Fruit fly (Drosophila melanogaster) whole organism, embryonic: Measurements from ENCODE around the gene CG7685.

Source experiments
- ATbp ChIP-seq: fragments of 200-800 bp; sonication (Bioruptor generic); optimal IDR thresholded peaks from 2 replicates; lab custom pipeline; 2017; ENCODE audit warnings: missing biosample characterization, mild to moderate bottlenecking, missing genetic modification characterization, missing genetic modification reagents
- Antp ChIP-seq: fragments of 200-800 bp; sonication (Bioruptor generic); optimal IDR thresholded peaks from 3 replicates; lab custom pipeline; 2016; ENCODE audit warnings: missing biosample characterization, missing genetic modification characterization
- B-H1 ChIP-seq: fragments of 200-800 bp; sonication (Bioruptor generic); IDR thresholded peaks from 3 replicates; pipeline ENCODE4 v1.3.6; 2022; ENCODE audit warnings: missing biosample characterization, missing genetic modification characterization
- Bdp1 ChIP-seq: fragments of 200-800 bp; sonication (Bioruptor generic); optimal IDR thresholded peaks from 3 replicates; lab custom pipeline; 2016; ENCODE audit warnings: missing biosample characterization, missing genetic modification characterization
- CG10321 ChIP-seq: fragments of 200-800 bp; sonication (Bioruptor generic); IDR thresholded peaks from 2 replicates; pipeline ENCODE4 v1.3.6; 2022; ENCODE audit warnings: missing biosample characterization, missing genetic modification characterization
- CG12744 ChIP-seq: fragments of 200-800 bp; sonication (Bioruptor generic); optimal IDR thresholded peaks from 2 replicates; lab custom pipeline; 2016; ENCODE audit warnings: missing biosample characterization, missing genetic modification characterization
- CG13894 ChIP-seq: fragments of 200-800 bp; sonication (Bioruptor generic); optimal IDR thresholded peaks from 3 replicates; lab custom pipeline; 2018; ENCODE audit warnings: missing biosample characterization, mild to moderate bottlenecking, missing genetic modification characterization, moderate library complexity
- CG15479 ChIP-seq: fragments of 200-800 bp; sonication (Bioruptor generic); optimal IDR thresholded peaks from 3 replicates; lab custom pipeline; 2019; ENCODE audit warnings: missing biosample characterization, mild to moderate bottlenecking, missing genetic modification characterization, moderate library complexity
- CG1647 ChIP-seq: fragments of 200-800 bp; sonication (Bioruptor generic); optimal IDR thresholded peaks from 3 replicates; lab custom pipeline; 2016; ENCODE audit warnings: missing biosample characterization, missing genetic modification characterization
- CG16863 ChIP-seq: fragments of 200-800 bp; sonication (Bioruptor generic); optimal IDR thresholded peaks from 3 replicates; lab custom pipeline; 2016; ENCODE audit warnings: missing biosample characterization, missing genetic modification characterization
- CG18599 ChIP-seq: fragments of 200-800 bp; sonication (Bioruptor generic); optimal IDR thresholded peaks from 3 replicates; lab custom pipeline; 2017; ENCODE audit warnings: missing biosample characterization, missing genetic modification characterization, mild to moderate bottlenecking, moderate library complexity, missing genetic modification reagents
- CG2120 ChIP-seq: fragments of 200-800 bp; sonication (Bioruptor generic); optimal IDR thresholded peaks from 3 replicates; lab custom pipeline; 2016; ENCODE audit warnings: missing biosample characterization, missing genetic modification characterization
- CG31388 ChIP-seq: fragments of 200-800 bp; sonication (Bioruptor generic); optimal IDR thresholded peaks from 2 replicates; lab custom pipeline; 2016; ENCODE audit warnings: missing biosample characterization, missing genetic modification characterization
- CG31441 ChIP-seq: fragments of 200-800 bp; sonication (Bioruptor generic); IDR thresholded peaks from 2 replicates; pipeline ENCODE4 v1.3.6; 2022; ENCODE audit warnings: missing biosample characterization, missing genetic modification characterization
- CG3281 ChIP-seq: fragments of 200-800 bp; sonication (Bioruptor generic); optimal IDR thresholded peaks from 3 replicates; lab custom pipeline; 2017; ENCODE audit warnings: missing biosample characterization, mild to moderate bottlenecking, missing genetic modification characterization
- CG3847 ChIP-seq: fragments of 200-800 bp; sonication (Bioruptor generic); IDR thresholded peaks from 2 replicates; pipeline ENCODE4 v1.3.6; 2022; ENCODE audit warnings: missing biosample characterization, missing genetic modification characterization
- CG3995 ChIP-seq: fragments of 200-800 bp; sonication (Bioruptor generic); optimal IDR thresholded peaks from 3 replicates; lab custom pipeline; 2016; ENCODE audit warnings: missing biosample characterization, missing genetic modification characterization
- CG6689 ChIP-seq: fragments of 200-800 bp; sonication (Bioruptor generic); IDR thresholded peaks from 2 replicates; pipeline ENCODE4 v1.3.6; 2022; ENCODE audit warnings: missing biosample characterization, missing genetic modification characterization
- CG6765 ChIP-seq: fragments of 200-800 bp; sonication (Bioruptor generic); optimal IDR thresholded peaks from 3 replicates; lab custom pipeline; 2017; ENCODE audit warnings: missing biosample characterization, mild to moderate bottlenecking, missing genetic modification characterization
- CG7839 ChIP-seq: fragments of 200-800 bp; sonication (Bioruptor generic); optimal IDR thresholded peaks from 3 replicates; lab custom pipeline; 2018; ENCODE audit warnings: missing biosample characterization, mild to moderate bottlenecking, missing genetic modification characterization, moderate library complexity
- CG8359 ChIP-seq: fragments of 200-800 bp; sonication (Bioruptor generic); optimal IDR thresholded peaks from 2 replicates; lab custom pipeline; 2017; ENCODE audit warnings: missing biosample characterization, mild to moderate bottlenecking, missing genetic modification characterization, borderline replicate concordance
- CG9932 ChIP-seq: fragments of 200-800 bp; sonication (Bioruptor generic); IDR thresholded peaks from 2 replicates; pipeline ENCODE4 v1.3.6; 2022; ENCODE audit warnings: missing biosample characterization, missing genetic modification characterization
- CoRest ChIP-seq: fragments of 200-800 bp; sonication (Bioruptor generic); optimal IDR thresholded peaks from 3 replicates; lab custom pipeline; 2018; ENCODE audit warnings: missing biosample characterization, mild to moderate bottlenecking, missing genetic modification characterization, moderate library complexity
- Dp ChIP-seq: fragments of 200-800 bp; sonication (Bioruptor generic); optimal IDR thresholded peaks from 2 replicates; lab custom pipeline; 2018; ENCODE audit warnings: missing biosample characterization, mild to moderate bottlenecking, missing genetic modification characterization, moderate library complexity
- Fer1 ChIP-seq: fragments of 200-800 bp; sonication (Bioruptor generic); optimal IDR thresholded peaks from 2 replicates; lab custom pipeline; 2017; ENCODE audit warnings: missing biosample characterization, mild to moderate bottlenecking, missing genetic modification characterization
- Med ChIP-seq: fragments of 200-800 bp; sonication (Bioruptor generic); peaks from one replicate; lab custom pipeline; 2016; ENCODE audit warnings: missing biosample characterization, missing genetic modification characterization, mild to moderate bottlenecking, inconsistent platforms, moderate library complexity
- NC2α ChIP-seq: fragments of 200-800 bp; sonication (Bioruptor generic); optimal IDR thresholded peaks from 2 replicates; lab custom pipeline; 2016; ENCODE audit warnings: missing biosample characterization, missing genetic modification characterization
- Sry-δ ChIP-seq: fragments of 200-800 bp; sonication (Bioruptor generic); optimal IDR thresholded peaks from 2 replicates; lab custom pipeline; 2016; ENCODE audit warnings: missing biosample characterization, missing genetic modification characterization
- Stat92E ChIP-seq, 3 experiments: fragments of >200 bp in 2 of 3; fragments of 200-800 bp in 1 of 3; sonication (Bioruptor generic) in 1 of 3; optimal IDR thresholded peaks; 2 replicates each; lab custom pipeline; 2017 to 2019; ENCODE audit warnings: missing biosample characterization in 3 of 3, missing genetic modification characterization in 3 of 3, mild to moderate bottlenecking in 1 of 3, moderate library complexity in 1 of 3
- ab ChIP-seq: fragments of 200-800 bp; sonication (Bioruptor generic); optimal IDR thresholded peaks from 2 replicates; lab custom pipeline; 2016; ENCODE audit warnings: missing biosample characterization, missing genetic modification characterization
- abd-A ChIP-seq: fragments of 200-800 bp; sonication (Bioruptor generic); optimal IDR thresholded peaks from 3 replicates; lab custom pipeline; 2019; ENCODE audit warnings: missing biosample characterization, mild to moderate bottlenecking, missing genetic modification characterization, moderate library complexity
- amos ChIP-seq: fragments of 200-800 bp; sonication (Bioruptor generic); IDR thresholded peaks from 2 replicates; pipeline ENCODE4 v1.3.6; 2022; ENCODE audit warnings: missing biosample characterization, missing genetic modification characterization; ENCODE audit not compliant: partially characterized antibody
- bsh ChIP-seq, 2 experiments: fragments of 200-800 bp; sonication (Bioruptor generic); optimal IDR thresholded peaks; 2 replicates each; lab custom pipeline; 2017 to 2018; ENCODE audit warnings: mild to moderate bottlenecking in 2 of 2, missing biosample characterization in 2 of 2, missing genetic modification characterization in 2 of 2, moderate library complexity in 1 of 2
- crol ChIP-seq: fragments of 200-800 bp; sonication (Bioruptor generic); IDR thresholded peaks from 2 replicates; pipeline ENCODE4 v1.3.6; 2022; ENCODE audit warnings: missing biosample characterization, missing genetic modification characterization
- dimm ChIP-seq: fragments of 200-800 bp; sonication (Bioruptor generic); IDR thresholded peaks from 2 replicates; pipeline ENCODE4 v1.3.6; 2022; ENCODE audit warnings: missing biosample characterization, missing genetic modification characterization
- dpn ChIP-seq, 2 experiments: fragments of 200-800 bp; sonication (Bioruptor generic); optimal IDR thresholded peaks; 3 replicates each; lab custom pipeline; 2016; ENCODE audit warnings: missing biosample characterization in 2 of 2, missing genetic modification characterization in 2 of 2
- dysf ChIP-seq: fragments of 200-800 bp; sonication (Bioruptor generic); IDR thresholded peaks from 3 replicates; pipeline ENCODE4 v1.3.6; 2022; ENCODE audit warnings: missing biosample characterization, missing genetic modification characterization
- ems ChIP-seq: fragments of 200-800 bp; sonication (Bioruptor generic); optimal IDR thresholded peaks from 3 replicates; lab custom pipeline; 2016; ENCODE audit warnings: missing biosample characterization, missing genetic modification characterization
- gem ChIP-seq: fragments of 200-800 bp; sonication (Bioruptor generic); optimal IDR thresholded peaks from 2 replicates; lab custom pipeline; 2019; ENCODE audit warnings: missing biosample characterization, mild to moderate bottlenecking, missing genetic modification characterization, moderate library complexity
- klu ChIP-seq: fragments of 200-800 bp; sonication (Bioruptor generic); IDR thresholded peaks from 2 replicates; pipeline ENCODE4 v1.3.6; 2022; ENCODE audit warnings: missing biosample characterization, missing genetic modification characterization
- mirr ChIP-seq: fragments of 200-800 bp; sonication (Bioruptor generic); optimal IDR thresholded peaks from 3 replicates; lab custom pipeline; 2018; ENCODE audit warnings: missing biosample characterization, mild to moderate bottlenecking, missing genetic modification characterization
- mld ChIP-seq: fragments of 200-800 bp; sonication (Bioruptor generic); IDR thresholded peaks from 3 replicates; pipeline ENCODE4 v1.3.6; 2022; ENCODE audit warnings: missing biosample characterization, missing genetic modification characterization; ENCODE audit not compliant: partially characterized antibody
- nau ChIP-seq: fragments of 200-800 bp; sonication (Bioruptor generic); optimal IDR thresholded peaks from 3 replicates; lab custom pipeline; 2017; ENCODE audit warnings: missing biosample characterization, mild to moderate bottlenecking, missing genetic modification characterization, missing genetic modification reagents
- nerfin-1 ChIP-seq: fragments of 200-800 bp; sonication (Bioruptor generic); optimal IDR thresholded peaks from 3 replicates; lab custom pipeline; 2019; ENCODE audit warnings: missing biosample characterization, mild to moderate bottlenecking, missing genetic modification characterization, moderate library complexity
- otp ChIP-seq: fragments of 200-800 bp; sonication (Bioruptor generic); IDR thresholded peaks from 3 replicates; pipeline ENCODE4, ENCODE4 v1.3.6; 2022; ENCODE audit warnings: missing biosample characterization, missing genetic modification characterization
- psq ChIP-seq: fragments of 200-800 bp; sonication (Bioruptor generic); optimal IDR thresholded peaks from 2 replicates; lab custom pipeline; 2017; ENCODE audit warnings: missing biosample characterization, missing genetic modification characterization
- run ChIP-seq: fragments of 200-800 bp; sonication (Bioruptor generic); optimal IDR thresholded peaks from 3 replicates; lab custom pipeline; 2018; ENCODE audit warnings: missing biosample characterization, mild to moderate bottlenecking, missing genetic modification characterization
- sens ChIP-seq: fragments of 200-800 bp; sonication (Bioruptor generic); peaks from one replicate; lab custom pipeline; 2016; ENCODE audit warnings: missing biosample characterization, missing genetic modification characterization
- slbo ChIP-seq: fragments of 200-800 bp; sonication (Bioruptor generic); IDR thresholded peaks from 2 replicates; pipeline ENCODE4 v1.3.6; 2022; ENCODE audit warnings: missing biosample characterization, missing genetic modification characterization
- sqz ChIP-seq: fragments of 200-800 bp; sonication (Bioruptor generic); optimal IDR thresholded peaks from 3 replicates; lab custom pipeline; 2018; ENCODE audit warnings: missing biosample characterization, mild to moderate bottlenecking, missing genetic modification characterization
- yki ChIP-seq: fragments of >200 bp; optimal IDR thresholded peaks from 3 replicates; lab custom pipeline; 2018

CG7685 gene

dm6 chr3R:18393436-18393835, 11.3 kb upstream of the CG7685 start (continued):
- TF ChIP-seq CG18599 (GFP tag; lab: Kevin White, UChicago) = peak; percentile 36
- TF ChIP-seq slbo = peak; percentile 76
- no peak for TF ChIP-seq CG1647 (GFP tag; lab: Kevin White, UChicago)
- no peak for TF ChIP-seq abd-A (tag; lab: Kevin White, UChicago)
- TF ChIP-seq bsh (GFP tag; optimal IDR thresholded peaks at IDR 0.05; lab: Kevin White, UChicago) = peak in 1 of 2 experiments; percentile 52
- TF ChIP-seq dpn (GFP tag; optimal IDR thresholded peaks at IDR 0.05; lab: Kevin White, UChicago) = peak in 1 of 2 experiments; percentile 54
- TF ChIP-seq nau = no peak
- TF ChIP-seq crol = no peak
- no peak for TF ChIP-seq CG3995 (GFP tag; lab: Kevin White, UChicago)
- TF ChIP-seq NC2α = no peak
- peak; percentile 86 for TF ChIP-seq Med (GFP tag; lab: Kevin White, UChicago)
- no peak for TF ChIP-seq Dp
- TF ChIP-seq CG8359 = no peak
- no peak for TF ChIP-seq nerfin-1
- no peak for TF ChIP-seq psq (GFP tag; lab: Kevin White, UChicago)
- no peak for TF ChIP-seq ems (GFP tag; lab: Kevin White, UChicago)
- TF ChIP-seq CG6765 (GFP tag; lab: Kevin White, UChicago) = peak; percentile 15
- TF ChIP-seq CG31441 = no peak; the same call in 1 of the 2 replicates
- TF ChIP-seq otp (GFP tag; lab: Robert Waterston, UW) = no peak
- no peak for TF ChIP-seq amos (GFP tag; lab: Robert Waterston, UW)
- peak; percentile 71 for TF ChIP-seq CG7839
- peak; percentile 30 for TF ChIP-seq run
- TF ChIP-seq Sry-δ (GFP tag; lab: Kevin White, UChicago) = no peak
- no peak for TF ChIP-seq ab (GFP tag; lab: Kevin White, UChicago)
- TF ChIP-seq CG15479 (GFP tag; lab: Kevin White, UChicago) = no peak
- no peak for TF ChIP-seq Stat92E (GFP tag; optimal IDR thresholded peaks at IDR 0.05; lab: Kevin White, UChicago)
- TF ChIP-seq CG10321 (GFP tag; lab: Robert Waterston, UW) = no peak
- peak; percentile 60 for TF ChIP-seq CoRest (tag; lab: Kevin White, UChicago)
- no peak for TF ChIP-seq CG31388 (GFP tag; lab: Kevin White, UChicago)
- TF ChIP-seq CG6689 = peak; percentile 71
- peak; percentile 79 for TF ChIP-seq gem (tag; lab: Kevin White, UChicago)
- no peak for TF ChIP-seq CG13894 (tag; lab: Kevin White, UChicago)
- TF ChIP-seq Bdp1 (GFP tag; lab: Kevin White, UChicago) = no peak
- no peak for TF ChIP-seq Fer1
- peak; percentile 73 for TF ChIP-seq CG9932 (GFP tag; lab: Robert Waterston, UW)
- TF ChIP-seq dimm = no peak
- TF ChIP-seq klu = peak; percentile 40
- no peak for TF ChIP-seq CG12744
- TF ChIP-seq mld (GFP tag; lab: Robert Waterston, UW) = no peak
- peak; percentile 48 for TF ChIP-seq CG2120
- no peak for TF ChIP-seq CG16863
- peak; percentile 65 for TF ChIP-seq dysf (GFP tag; lab: Robert Waterston, UW)
- TF ChIP-seq B-H1 (GFP tag; lab: Robert Waterston, UW) = no peak
- TF ChIP-seq yki (lab: Kevin White, UChicago) = no peak
- TF ChIP-seq CG3281 (GFP tag; lab: Kevin White, UChicago) = peak; percentile 7
- peak; percentile 38; the same call in 1 of the 2 replicates for TF ChIP-seq CG3847
- peak; percentile 33 for TF ChIP-seq sens (GFP tag; lab: Kevin White, UChicago)
- TF ChIP-seq Antp (GFP tag; lab: Kevin White, UChicago) = no peak
- no peak for TF ChIP-seq sqz
- peak; percentile 19 for TF ChIP-seq ATbp
- no peak for TF ChIP-seq mirr
